Worm (Caenorhabditis elegans): ENCODE data around the gene F14F9.8.

ce11 chrV:5090386-5090785 is 39.7 kb upstream of the F14F9.8 start:
- TF ChIP-seq aly-2 (tag; optimal IDR thresholded peaks at IDR 0.05) (no peak), ZK546.5 (tag; optimal IDR thresholded peaks at IDR 0.05) (no peak), elt-3 (tag; optimal IDR thresholded peaks at IDR 0.05) (no peak), snpc-4 (tag; optimal IDR thresholded peaks at IDR 0.05) (no peak), unc-39 (tag; optimal IDR thresholded peaks at IDR 0.05) (no peak), nhr-23 (tag; optimal IDR thresholded peaks at IDR 0.05) (no peak), nhr-237 (tag; optimal IDR thresholded peaks at IDR 0.05) (no peak), egl-27 (tag; optimal IDR thresholded peaks at IDR 0.05) (no peak), blmp-1 (tag; optimal IDR thresholded peaks at IDR 0.05; ENCODE audit: insufficient read depth) (no peak)

Data from whole organism, L2 larva.